Worm (Caenorhabditis elegans): ENCODE measurements around the gene cyp-33D3.

DNA sequence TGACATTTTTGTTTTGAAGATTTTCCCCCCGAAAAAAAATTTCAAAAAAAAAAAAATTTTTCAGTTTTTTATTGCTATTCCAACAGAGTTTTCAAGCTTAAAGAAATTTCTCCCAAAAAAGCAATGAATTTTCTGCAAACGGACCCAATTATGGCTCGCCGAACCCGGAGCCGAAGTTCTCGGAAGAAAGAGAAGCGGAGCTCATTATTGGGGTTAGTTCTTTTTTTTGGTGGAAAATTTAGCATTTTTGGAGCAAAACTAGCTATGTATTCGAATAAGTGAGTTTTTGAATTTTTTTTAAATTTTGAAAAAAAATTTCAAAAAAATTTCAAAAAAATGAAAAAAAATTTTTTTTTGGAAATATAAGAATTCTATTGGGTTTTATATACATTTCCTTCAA lies 17.4 kb downstream of the cyp-33D3 start, which contains the start of gene ncs-5:
- no peak for TF ChIP-seq ama-1 (optimal IDR thresholded peaks at IDR 0.05)
- TF ChIP-seq sea-1 (GFP tag; conservative IDR thresholded peaks at IDR 0.05) = no peak
- no peak for TF ChIP-seq flt-1 (GFP tag; IDR thresholded peaks at IDR 0.05)
- no peak for TF ChIP-seq F13C5.2 (tag; optimal IDR thresholded peaks at IDR 0.05)
- no peak for TF ChIP-seq scrt-1 (GFP tag; IDR thresholded peaks at IDR 0.05)
- no peak for TF ChIP-seq B0310.2 (tag; optimal IDR thresholded peaks at IDR 0.05)
- TF ChIP-seq ceh-13 (GFP tag; optimal IDR thresholded peaks at IDR 0.05) = no peak
- TF ChIP-seq aly-1 (tag; optimal IDR thresholded peaks at IDR 0.05) = no peak

Measured in whole organism, early embryonic.